Worm (Caenorhabditis elegans): Measurements from ENCODE around the gene ctsa-3.2.

ctsa-3.2 gene

DNA sequence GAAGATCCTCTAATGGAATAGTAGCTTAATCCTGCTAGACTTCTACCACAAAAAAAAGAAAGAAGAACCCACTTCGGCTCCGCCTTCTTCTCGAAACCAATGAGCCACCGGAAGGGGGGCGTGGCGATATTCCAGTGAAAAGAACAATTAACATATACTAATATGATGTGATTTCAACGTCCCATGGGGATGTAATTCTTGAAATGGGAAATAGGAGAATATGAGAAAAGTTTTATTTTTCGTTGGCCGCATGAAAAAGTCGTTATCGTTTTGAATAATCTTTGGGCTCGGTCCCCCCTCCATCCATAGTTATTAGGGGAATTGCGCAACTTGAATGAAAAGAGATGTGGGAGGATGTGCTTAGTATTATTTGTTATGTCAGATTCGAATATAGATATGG is 25.3 kb downstream of the ctsa-3.2 start, which contains the start of gene unc-4:
unc-4 (minus strand) TSS at position 101 of the 400 bp plus-strand sequence.
- TF ChIP-seq rnt-1 (tag; optimal IDR thresholded peaks at IDR 0.05) (no peak), pqm-1 (tag; optimal IDR thresholded peaks at IDR 0.05) (no peak), ceh-19 (GFP tag; optimal IDR thresholded peaks at IDR 0.05) (no peak), ceh-48 (tag; optimal IDR thresholded peaks at IDR 0.05) (no peak), ahr-1 (tag; optimal IDR thresholded peaks at IDR 0.05) (no peak), unc-3 (GFP tag; conservative IDR thresholded peaks at IDR 0.05) (no peak), unc-3 (tag; optimal IDR thresholded peaks at IDR 0.05) (no peak), elt-4 (tag; optimal IDR thresholded peaks at IDR 0.05) (no peak), fkh-10 (GFP tag; optimal IDR thresholded peaks at IDR 0.05) (no peak), odd-2 (tag; optimal IDR thresholded peaks at IDR 0.05) (no peak), C38D4.7 (GFP tag; optimal IDR thresholded peaks at IDR 0.05) (no peak), hlh-6 (tag; optimal IDR thresholded peaks at IDR 0.05) (no peak), dve-1 (tag; optimal IDR thresholded peaks at IDR 0.05) (no peak)

DNA sequence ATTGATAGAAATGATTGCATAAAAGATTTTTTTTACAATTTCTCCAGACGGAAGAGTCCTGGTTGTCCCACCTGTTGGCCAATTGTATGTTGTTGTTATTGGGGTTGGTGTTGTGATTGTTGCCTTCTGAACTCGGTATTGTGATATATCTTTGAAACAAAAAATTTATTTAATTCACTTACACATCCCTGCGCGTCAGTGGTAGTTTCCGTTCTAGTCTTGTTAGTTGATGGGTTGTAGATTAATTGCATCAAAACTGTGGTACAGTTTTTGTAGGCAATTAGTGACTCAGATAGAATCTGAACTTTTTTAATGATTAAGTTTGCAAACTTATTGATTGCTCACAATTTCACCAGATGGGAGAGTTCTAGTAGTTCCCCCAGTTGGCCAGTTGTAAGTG is 29.5 kb downstream of the ctsa-3.2 start:
- no peak for TF ChIP-seq pqm-1 (tag; optimal IDR thresholded peaks at IDR 0.05)
- no peak for TF ChIP-seq ceh-2 (tag; optimal IDR thresholded peaks at IDR 0.05)
- no peak for TF ChIP-seq hlh-15 (tag; optimal IDR thresholded peaks at IDR 0.05)
- TF ChIP-seq ceh-45 (GFP tag; IDR thresholded peaks at IDR 0.05) = no peak
- TF ChIP-seq ahr-1 (tag; optimal IDR thresholded peaks at IDR 0.05) = no peak

DNA sequence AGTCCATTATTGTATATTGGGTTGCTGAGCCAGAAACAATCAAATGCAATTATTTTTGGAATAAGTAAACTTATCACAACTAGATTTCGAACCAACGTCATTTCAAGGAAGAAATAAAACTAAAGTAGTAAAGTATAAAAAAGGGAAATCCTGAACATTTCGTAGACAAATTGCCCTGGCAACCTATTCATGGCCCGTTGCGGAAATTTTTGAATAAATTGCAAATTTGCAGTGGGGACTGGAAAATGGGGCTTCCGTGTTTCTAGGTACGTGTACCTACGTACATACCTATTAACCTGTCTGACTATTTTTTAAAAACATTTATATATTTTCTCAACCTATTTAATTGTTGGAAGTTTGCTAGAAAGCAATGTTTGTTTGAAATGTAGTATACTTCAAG is 40.0 kb downstream of the ctsa-3.2 start, which contains the start of gene F26C11.3:
F26C11.3 (minus strand) TSS at position 101 of the 400 bp plus-strand sequence.
- TF ChIP-seq ceh-6 (GFP tag; optimal IDR thresholded peaks at IDR 0.05) = no peak
- no peak for TF ChIP-seq fkh-10 (GFP tag; optimal IDR thresholded peaks at IDR 0.05)
- no peak for TF ChIP-seq npax-4 (tag; optimal IDR thresholded peaks at IDR 0.05)
- no peak for TF ChIP-seq hlh-8 (tag; optimal IDR thresholded peaks at IDR 0.05)
- no peak for TF ChIP-seq ceh-34 (tag; optimal IDR thresholded peaks at IDR 0.05)
- TF ChIP-seq sox-2 (GFP tag; IDR thresholded peaks at IDR 0.05) = no peak
- TF ChIP-seq fkh-6 (tag; optimal IDR thresholded peaks at IDR 0.05) = no peak
- no peak for TF ChIP-seq pqm-1 (tag; optimal IDR thresholded peaks at IDR 0.05)
- TF ChIP-seq unc-86 (tag; optimal IDR thresholded peaks at IDR 0.05) = no peak
- no peak for TF ChIP-seq ceh-14 (tag; optimal IDR thresholded peaks at IDR 0.05)
- no peak for TF ChIP-seq C08G9.2 (tag; optimal IDR thresholded peaks at IDR 0.05)
- TF ChIP-seq pax-1 (tag; optimal IDR thresholded peaks at IDR 0.05) = no peak
- TF ChIP-seq nhr-232 (tag; optimal IDR thresholded peaks at IDR 0.05) = no peak
- no peak for TF ChIP-seq gmeb-2 (tag; optimal IDR thresholded peaks at IDR 0.05)
- no peak for TF ChIP-seq ceh-18 (tag; optimal IDR thresholded peaks at IDR 0.05)
- no peak for TF ChIP-seq C38D4.7 (GFP tag; optimal IDR thresholded peaks at IDR 0.05)
- TF ChIP-seq sdc-2 (tag; optimal IDR thresholded peaks at IDR 0.05) = no peak

DNA sequence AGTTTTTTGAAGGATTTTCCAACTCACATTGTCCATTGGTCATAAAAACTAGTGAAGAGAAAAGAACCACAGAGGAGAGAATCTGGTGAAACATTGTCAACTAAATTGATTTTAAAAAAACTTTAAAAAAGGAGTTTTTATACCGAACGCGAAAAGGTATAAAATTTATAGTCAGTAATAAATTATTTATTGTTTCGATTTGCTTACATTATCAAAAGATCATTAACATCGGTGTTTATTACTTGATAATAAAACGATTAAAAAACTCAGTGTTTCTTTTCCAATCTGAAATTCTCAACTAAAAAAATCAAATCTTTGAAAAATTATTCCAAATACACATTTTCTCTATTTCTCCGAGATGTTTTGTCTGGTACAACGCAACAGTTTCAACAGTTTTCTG is 41.2 kb downstream of the ctsa-3.2 start, which contains the start of gene F26C11.4:
F26C11.4 (minus strand) TSS at position 101 of the 400 bp plus-strand sequence.
- TF ChIP-seq odd-2 (tag; optimal IDR thresholded peaks at IDR 0.05) (no peak), ttx-3 (tag; optimal IDR thresholded peaks at IDR 0.05) (no peak), nhr-11 (tag; optimal IDR thresholded peaks at IDR 0.05) (no peak), pat-9 (tag; optimal IDR thresholded peaks at IDR 0.05) (no peak), ceh-22 (tag; optimal IDR thresholded peaks at IDR 0.05) (no peak), zip-5 (tag; optimal IDR thresholded peaks at IDR 0.05) (no peak), ama-1 (optimal IDR thresholded peaks at IDR 0.05) (no peak)

DNA sequence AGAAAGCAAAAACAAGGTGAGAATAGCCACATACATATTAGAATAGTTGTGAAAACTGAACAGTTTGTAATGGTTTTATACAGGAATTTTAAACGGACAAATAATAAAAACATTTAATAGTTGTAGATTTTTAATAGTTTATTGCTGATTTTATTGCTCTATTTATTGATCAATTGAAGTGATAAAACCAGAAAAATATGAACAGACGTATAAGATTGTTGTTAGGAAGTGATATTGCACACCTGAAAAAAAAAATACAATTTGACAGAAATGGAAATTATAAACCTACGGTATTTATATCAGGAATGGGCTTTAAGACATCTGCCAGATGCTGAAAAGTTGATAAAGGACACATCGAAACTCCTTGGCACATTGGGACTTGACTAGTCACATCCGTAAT is 42.9 kb downstream of the ctsa-3.2 start, which contains the start of gene C05C10.8:
C05C10.8 (minus strand) TSS at position 101 of the 400 bp plus-strand sequence.
- TF ChIP-seq unc-55 (GFP tag; optimal IDR thresholded peaks at IDR 0.05) (no peak), fax-1 (tag; optimal IDR thresholded peaks at IDR 0.05) (no peak), hlh-6 (tag; optimal IDR thresholded peaks at IDR 0.05) (no peak), dmd-4 (tag; optimal IDR thresholded peaks at IDR 0.05; ENCODE audit: borderline replicate concordance) (no peak), ahr-1 (tag; optimal IDR thresholded peaks at IDR 0.05) (no peak), rnt-1 (tag; optimal IDR thresholded peaks at IDR 0.05) (no peak), ceh-48 (tag; optimal IDR thresholded peaks at IDR 0.05) (no peak), nhr-11 (tag; optimal IDR thresholded peaks at IDR 0.05) (no peak), ceh-24 (tag; optimal IDR thresholded peaks at IDR 0.05) (no peak), madf-2 (tag; optimal IDR thresholded peaks at IDR 0.05) (no peak), ceh-22 (tag; optimal IDR thresholded peaks at IDR 0.05) (no peak), Y22D7AL.16 (tag; optimal IDR thresholded peaks at IDR 0.05) (no peak), elt-2 (tag; optimal IDR thresholded peaks at IDR 0.05) (no peak), fkh-10 (GFP tag; optimal IDR thresholded peaks at IDR 0.05) (no peak), syd-9 (tag; optimal IDR thresholded peaks at IDR 0.05) (no peak), ceh-9 (tag; optimal IDR thresholded peaks at IDR 0.05) (no peak)

Measured in whole organism, late embryonic.